Fruit fly (Drosophila melanogaster) whole organism, adult: Measurements from ENCODE around the gene dnd.

ENCODE experiments used
- CG11617 ChIP-seq: fragments of 200-800 bp; sonication (Bioruptor generic); optimal IDR thresholded peaks from 2 replicates; lab custom pipeline; 2017; ENCODE audit warnings: mild to moderate bottlenecking, missing biosample characterization, missing genetic modification reagents, missing genetic modification characterization
- cic ChIP-seq: fragments of 200-800 bp; sonication (Bioruptor generic); optimal IDR thresholded peaks from 2 replicates; lab custom pipeline; 2017; ENCODE audit warnings: missing biosample characterization, mild to moderate bottlenecking, missing genetic modification characterization, moderate library complexity
- cnc ChIP-seq, 2 experiments: fragments of >200 bp; optimal IDR thresholded peaks; 2 replicates each; lab custom pipeline; 2017
- kay ChIP-seq: fragments of 200-800 bp; sonication (Bioruptor generic); peaks from one replicate; lab custom pipeline; 2016; ENCODE audit warnings: missing biosample characterization, missing genetic modification characterization, borderline replicate concordance

- TF ChIP-seq kay (GFP tag; lab: Kevin White, UChicago) (no peak), cic (GFP tag; lab: Kevin White, UChicago) (no peak), CG11617 (GFP tag; lab: Kevin White, UChicago) (no peak), cnc (optimal IDR thresholded peaks at IDR 0.05; lab: Kevin White, UChicago) (no peak)
Measured at dm6 chr3R:21935191-21935590, 48.0 kb upstream of the dnd start.
